Fruit fly (Drosophila melanogaster): ENCODE results near the gene Pih1D1.

dm6 chr2L:12681603-12682368 is 39.9 kb downstream of the Pih1D1 start:
- TF ChIP-seq CG13204 (GFP tag; optimal IDR thresholded peaks at IDR 0.05) = no peak
- TF ChIP-seq CG12605 (GFP tag; IDR thresholded peaks at IDR 0.05) = no peak
- no peak for TF ChIP-seq CG9948 (tag; optimal IDR thresholded peaks at IDR 0.05)
- TF ChIP-seq Pif1A (GFP tag; optimal IDR thresholded peaks at IDR 0.05) = no peak
- no peak for TF ChIP-seq gl (tag; optimal IDR thresholded peaks at IDR 0.05)
- no peak for TF ChIP-seq CG8159 (tag; optimal IDR thresholded peaks at IDR 0.05)
- TF ChIP-seq CG32121 (GFP tag; IDR thresholded peaks at IDR 0.05) = no peak
- TF ChIP-seq CG4496 (GFP tag; IDR thresholded peaks at IDR 0.05) = no peak
- TF ChIP-seq CG14655 (GFP tag; optimal IDR thresholded peaks at IDR 0.05) = no peak
- TF ChIP-seq CG10348 (GFP tag; IDR thresholded peaks at IDR 0.05) = no peak

All from whole organism, pupa.